Fruit fly (Drosophila melanogaster) whole organism, adult: ENCODE results near the gene CG3740.

Experiments used
- CG11617 ChIP-seq: fragments of 200-800 bp; sonication (Bioruptor generic); optimal IDR thresholded peaks from 2 replicates; lab custom pipeline; 2017; ENCODE audit warnings: mild to moderate bottlenecking, missing biosample characterization, missing genetic modification reagents, missing genetic modification characterization
- CG12768 ChIP-seq: fragments of 200-800 bp; sonication (Bioruptor generic); optimal IDR thresholded peaks from 2 replicates; lab custom pipeline; 2017; ENCODE audit warnings: missing biosample characterization, missing genetic modification characterization, mild to moderate bottlenecking, moderate library complexity, missing genetic modification reagents
- CG14711 ChIP-seq: fragments of 200-800 bp; sonication (Bioruptor generic); optimal IDR thresholded peaks from 2 replicates; lab custom pipeline; 2018; ENCODE audit warnings: missing biosample characterization, mild to moderate bottlenecking, missing genetic modification characterization, moderate library complexity
- CG33017 ChIP-seq: fragments of 200-800 bp; sonication (Bioruptor generic); optimal IDR thresholded peaks from 2 replicates; lab custom pipeline; 2018; ENCODE audit warnings: missing biosample characterization, mild to moderate bottlenecking, missing genetic modification characterization, moderate library complexity
- CG7045 ChIP-seq: fragments of 200-800 bp; sonication (Bioruptor generic); optimal IDR thresholded peaks from 2 replicates; lab custom pipeline; 2017; ENCODE audit warnings: missing biosample characterization, mild to moderate bottlenecking, missing genetic modification characterization
- Hr96 ChIP-seq: fragments of 200-800 bp; sonication (Bioruptor generic); optimal IDR thresholded peaks from 2 replicates; lab custom pipeline; 2016; ENCODE audit warnings: missing biosample characterization, missing genetic modification characterization
- Mnt ChIP-seq: fragments of 200-800 bp; sonication (Bioruptor generic); optimal IDR thresholded peaks from 2 replicates; lab custom pipeline; 2016; ENCODE audit warnings: missing biosample characterization, mild to moderate bottlenecking, missing genetic modification characterization
- cic ChIP-seq: fragments of 200-800 bp; sonication (Bioruptor generic); optimal IDR thresholded peaks from 2 replicates; lab custom pipeline; 2017; ENCODE audit warnings: missing biosample characterization, mild to moderate bottlenecking, missing genetic modification characterization, moderate library complexity
- cnc ChIP-seq, 2 experiments: fragments of >200 bp; optimal IDR thresholded peaks; 2 replicates each; lab custom pipeline; 2017
- kay ChIP-seq: fragments of 200-800 bp; sonication (Bioruptor generic); peaks from one replicate; lab custom pipeline; 2016; ENCODE audit warnings: missing biosample characterization, missing genetic modification characterization, borderline replicate concordance
- pad ChIP-seq: fragments of 200-800 bp; sonication (Bioruptor generic); optimal IDR thresholded peaks from 3 replicates; lab custom pipeline; 2017; ENCODE audit warnings: missing biosample characterization, missing genetic modification characterization, mild to moderate bottlenecking, moderate library complexity, missing genetic modification reagents

- TF ChIP-seq cic (no peak), Mnt (GFP tag; lab: Kevin White, UChicago) (no peak), pad (GFP tag; lab: Kevin White, UChicago) (no peak), CG33017 (tag; lab: Kevin White, UChicago) (no peak), cnc (optimal IDR thresholded peaks at IDR 0.05; lab: Kevin White, UChicago) (no peak), Hr96 (GFP tag; lab: Kevin White, UChicago) (no peak), CG12768 (GFP tag; lab: Kevin White, UChicago) (no peak), CG14711 (tag; lab: Kevin White, UChicago) (no peak), kay (GFP tag; lab: Kevin White, UChicago) (no peak), CG7045 (no peak), CG11617 (no peak)
These were observed 4.3 kb downstream of the CG3740 start, which contains the start of gene dor for dm6 chrX:1664836-1665235.
